Fruit fly (Drosophila melanogaster) whole organism, embryonic: ENCODE measurements around the gene CG42578.

Source experiments
- Atf-2 ChIP-seq: fragments of 200-800 bp; sonication (Bioruptor generic); optimal IDR thresholded peaks from 2 replicates; lab custom pipeline; 2016; ENCODE audit warnings: missing biosample characterization, missing genetic modification characterization
- Atf3 ChIP-seq: fragments of 200-800 bp; sonication (Bioruptor generic); optimal IDR thresholded peaks from 3 replicates; lab custom pipeline; 2016; ENCODE audit warnings: missing biosample characterization, missing genetic modification characterization
- CG11456 ChIP-seq: fragments of 200-800 bp; sonication (Bioruptor generic); IDR thresholded peaks from 3 replicates; pipeline ENCODE4 v1.3.6; 2022; ENCODE audit warnings: missing biosample characterization, missing genetic modification characterization
- CG12942 ChIP-seq: fragments of 200-800 bp; sonication (Bioruptor generic); optimal IDR thresholded peaks from 3 replicates; lab custom pipeline; 2016; ENCODE audit warnings: missing biosample characterization, missing genetic modification characterization
- CG1647 ChIP-seq: fragments of 200-800 bp; sonication (Bioruptor generic); optimal IDR thresholded peaks from 3 replicates; lab custom pipeline; 2016; ENCODE audit warnings: missing biosample characterization, missing genetic modification characterization
- CG1832 ChIP-seq: fragments of 200-800 bp; sonication (Bioruptor generic); optimal IDR thresholded peaks from 2 replicates; lab custom pipeline; 2017; ENCODE audit warnings: missing biosample characterization, mild to moderate bottlenecking, missing genetic modification characterization, inconsistent platforms
- CG2875 ChIP-seq: fragments of 200-800 bp; sonication (Bioruptor generic); optimal IDR thresholded peaks from 2 replicates; lab custom pipeline; 2017; ENCODE audit warnings: missing biosample characterization, mild to moderate bottlenecking, missing genetic modification characterization, missing genetic modification reagents
- CG31224 ChIP-seq: fragments of 200-800 bp; sonication (Bioruptor generic); IDR thresholded peaks from 2 replicates; pipeline ENCODE4 v1.3.6; 2022; ENCODE audit warnings: missing biosample characterization, missing genetic modification characterization
- CG31365 ChIP-seq: fragments of 200-800 bp; sonication (Bioruptor generic); optimal IDR thresholded peaks from 2 replicates; lab custom pipeline; 2018; ENCODE audit warnings: missing biosample characterization, mild to moderate bottlenecking, missing genetic modification characterization
- CG3281 ChIP-seq: fragments of 200-800 bp; sonication (Bioruptor generic); optimal IDR thresholded peaks from 3 replicates; lab custom pipeline; 2017; ENCODE audit warnings: missing biosample characterization, mild to moderate bottlenecking, missing genetic modification characterization
- CG3407 ChIP-seq: fragments of 200-800 bp; sonication (Bioruptor generic); optimal IDR thresholded peaks from 2 replicates; lab custom pipeline; 2018; ENCODE audit warnings: missing biosample characterization, mild to moderate bottlenecking, missing genetic modification characterization
- CG3847 ChIP-seq: fragments of 200-800 bp; sonication (Bioruptor generic); IDR thresholded peaks from 2 replicates; pipeline ENCODE4 v1.3.6; 2022; ENCODE audit warnings: missing biosample characterization, missing genetic modification characterization
- CG4282 ChIP-seq: fragments of 200-800 bp; sonication (Bioruptor generic); optimal IDR thresholded peaks from 2 replicates; lab custom pipeline; 2016; ENCODE audit warnings: missing biosample characterization, missing genetic modification characterization
- CG4328 ChIP-seq: fragments of 200-800 bp; sonication (Bioruptor generic); optimal IDR thresholded peaks from 3 replicates; lab custom pipeline; 2017; ENCODE audit warnings: missing biosample characterization, missing genetic modification reagents, missing genetic modification characterization
- CG4854 ChIP-seq: fragments of 200-800 bp; sonication (Bioruptor generic); optimal IDR thresholded peaks from 2 replicates; lab custom pipeline; 2016; ENCODE audit warnings: missing biosample characterization, missing genetic modification characterization, inconsistent platforms
- CG6175 ChIP-seq: fragments of 200-800 bp; sonication (Bioruptor generic); IDR thresholded peaks from 3 replicates; pipeline ENCODE4 v1.3.6; 2022; ENCODE audit warnings: missing biosample characterization, missing genetic modification characterization
- CG6791 ChIP-seq: fragments of 200-800 bp; sonication (Bioruptor generic); IDR thresholded peaks from 3 replicates; pipeline ENCODE4 v1.3.6; 2022; ENCODE audit warnings: missing biosample characterization, missing genetic modification characterization; ENCODE audit not compliant: partially characterized antibody
- CG6854 ChIP-seq: fragments of 200-800 bp; sonication (Bioruptor generic); optimal IDR thresholded peaks from 3 replicates; lab custom pipeline; 2017; ENCODE audit warnings: missing biosample characterization, mild to moderate bottlenecking, missing genetic modification characterization
- CG7928 ChIP-seq: fragments of 200-800 bp; sonication (Bioruptor generic); optimal IDR thresholded peaks from 2 replicates; lab custom pipeline; 2017; ENCODE audit warnings: missing biosample characterization, mild to moderate bottlenecking, missing genetic modification characterization
- CG9797 ChIP-seq: fragments of 200-800 bp; sonication (Bioruptor generic); optimal IDR thresholded peaks from 3 replicates; lab custom pipeline; 2018; ENCODE audit warnings: missing biosample characterization, mild to moderate bottlenecking, missing genetic modification characterization
- CG9876 ChIP-seq: fragments of 200-800 bp; sonication (Bioruptor generic); optimal IDR thresholded peaks from 2 replicates; lab custom pipeline; 2016; ENCODE audit warnings: missing biosample characterization, missing genetic modification characterization
- D19A ChIP-seq: fragments of 200-800 bp; optimal IDR thresholded peaks from 3 replicates; lab custom pipeline; 2019; ENCODE audit warnings: missing biosample characterization, mild to moderate bottlenecking, missing genetic modification characterization, moderate library complexity
- Deaf1 ChIP-seq: fragments of 200-800 bp; optimal IDR thresholded peaks from 3 replicates; lab custom pipeline; 2019; ENCODE audit warnings: missing biosample characterization, mild to moderate bottlenecking, missing genetic modification characterization, moderate library complexity
- Dref ChIP-seq: fragments of 200-800 bp; sonication (Bioruptor generic); IDR thresholded peaks from 2 replicates; pipeline ENCODE4 v1.3.6; 2022; ENCODE audit warnings: missing biosample characterization, missing genetic modification characterization
- E2f2 ChIP-seq: fragments of 200-800 bp; sonication (Bioruptor generic); IDR thresholded peaks from 2 replicates; pipeline ENCODE4 v1.3.6; 2022; ENCODE audit warnings: missing biosample characterization, missing genetic modification characterization
- Hand ChIP-seq: fragments of 200-800 bp; sonication (Bioruptor generic); optimal IDR thresholded peaks from 2 replicates; lab custom pipeline; 2017; ENCODE audit warnings: mild to moderate bottlenecking, missing biosample characterization, missing genetic modification reagents, missing genetic modification characterization
- HmgD ChIP-seq: fragments of 200-800 bp; sonication (Bioruptor generic); optimal IDR thresholded peaks from 3 replicates; lab custom pipeline; 2016; ENCODE audit warnings: missing biosample characterization, missing genetic modification characterization
- Optix ChIP-seq: fragments of 200-800 bp; sonication (Bioruptor generic); IDR thresholded peaks from 3 replicates; pipeline ENCODE4 v1.3.6; 2022; ENCODE audit warnings: missing biosample characterization, missing genetic modification characterization
- Xbp1 ChIP-seq: fragments of 200-800 bp; sonication (Bioruptor generic); optimal IDR thresholded peaks from 3 replicates; lab custom pipeline; 2016; ENCODE audit warnings: missing biosample characterization, mild to moderate bottlenecking, missing genetic modification characterization
- aop ChIP-seq: fragments of 200-800 bp; sonication (Bioruptor generic); IDR thresholded peaks from 2 replicates; pipeline ENCODE4 v1.3.6; 2022; ENCODE audit warnings: missing biosample characterization, missing genetic modification characterization
- ase ChIP-seq: fragments of 200-800 bp; sonication (Bioruptor generic); IDR thresholded peaks from 3 replicates; pipeline ENCODE4 v1.3.6; 2022; ENCODE audit warnings: missing biosample characterization, missing genetic modification characterization
- bbx ChIP-seq: fragments of 200-800 bp; sonication (Bioruptor generic); IDR thresholded peaks from 2 replicates; pipeline ENCODE4 v1.3.6; 2022; ENCODE audit warnings: missing biosample characterization, missing genetic modification characterization; ENCODE audit not compliant: partially characterized antibody
- bsh ChIP-seq, 2 experiments: fragments of 200-800 bp; sonication (Bioruptor generic); optimal IDR thresholded peaks; 2 replicates each; lab custom pipeline; 2017 to 2018; ENCODE audit warnings: mild to moderate bottlenecking in 2 of 2, missing biosample characterization in 2 of 2, missing genetic modification characterization in 2 of 2, moderate library complexity in 1 of 2
- crp ChIP-seq, 2 experiments: fragments of 200-800 bp; sonication (Bioruptor generic); optimal IDR thresholded peaks; 2 replicates in 1 of 2; 3 replicates in 1 of 2; lab custom pipeline; 2017; ENCODE audit warnings: missing biosample characterization in 2 of 2, missing genetic modification characterization in 2 of 2, mild to moderate bottlenecking in 1 of 2, moderate library complexity in 1 of 2
- dan ChIP-seq: fragments of 200-800 bp; sonication (Bioruptor generic); IDR thresholded peaks from 2 replicates; pipeline ENCODE4 v1.3.6; 2022; ENCODE audit warnings: missing biosample characterization, missing genetic modification characterization
- ewg ChIP-seq: fragments of 200-800 bp; sonication (Bioruptor generic); optimal IDR thresholded peaks from 3 replicates; lab custom pipeline; 2017; ENCODE audit warnings: mild to moderate bottlenecking, missing biosample characterization, missing genetic modification reagents, missing genetic modification characterization
- hb ChIP-seq: fragments of 200-800 bp; sonication (Bioruptor generic); IDR thresholded peaks from 3 replicates; pipeline ENCODE4 v1.3.6; 2022; ENCODE audit warnings: missing biosample characterization, missing genetic modification characterization; ENCODE audit not compliant: partially characterized antibody
- ind ChIP-seq: fragments of 200-800 bp; sonication (Bioruptor generic); optimal IDR thresholded peaks from 3 replicates; lab custom pipeline; 2016; ENCODE audit warnings: missing biosample characterization, missing genetic modification characterization
- jigr1 ChIP-seq: fragments of 200-800 bp; sonication (Bioruptor generic); IDR thresholded peaks from 3 replicates; pipeline ENCODE4 v1.3.6; 2022; ENCODE audit warnings: missing biosample characterization, missing genetic modification characterization
- mam ChIP-seq: fragments of 200-800 bp; sonication (Bioruptor generic); optimal IDR thresholded peaks from 3 replicates; lab custom pipeline; 2016; ENCODE audit warnings: missing biosample characterization, missing genetic modification characterization
- nom ChIP-seq: fragments of 200-800 bp; sonication (Bioruptor generic); optimal IDR thresholded peaks from 2 replicates; lab custom pipeline; 2017; ENCODE audit warnings: missing biosample characterization, missing genetic modification characterization, mild to moderate bottlenecking, moderate library complexity, missing genetic modification reagents
- otp ChIP-seq: fragments of 200-800 bp; sonication (Bioruptor generic); IDR thresholded peaks from 3 replicates; pipeline ENCODE4, ENCODE4 v1.3.6; 2022; ENCODE audit warnings: missing biosample characterization, missing genetic modification characterization
- pb ChIP-seq: fragments of 200-800 bp; sonication (Bioruptor generic); optimal IDR thresholded peaks from 3 replicates; lab custom pipeline; 2016; ENCODE audit warnings: missing biosample characterization, missing genetic modification characterization
- pfk ChIP-seq: fragments of 200-800 bp; sonication (Bioruptor generic); optimal IDR thresholded peaks from 2 replicates; lab custom pipeline; 2018; ENCODE audit warnings: missing biosample characterization, mild to moderate bottlenecking, missing genetic modification characterization, moderate library complexity
- sens ChIP-seq: fragments of 200-800 bp; sonication (Bioruptor generic); peaks from one replicate; lab custom pipeline; 2016; ENCODE audit warnings: missing biosample characterization, missing genetic modification characterization
- slbo ChIP-seq: fragments of 200-800 bp; sonication (Bioruptor generic); IDR thresholded peaks from 2 replicates; pipeline ENCODE4 v1.3.6; 2022; ENCODE audit warnings: missing biosample characterization, missing genetic modification characterization
- sob ChIP-seq: fragments of 200-800 bp; sonication (Bioruptor generic); IDR thresholded peaks from 2 replicates; pipeline ENCODE4 v1.3.6; 2022; ENCODE audit warnings: missing biosample characterization, missing genetic modification characterization
- stc ChIP-seq: fragments of 200-800 bp; sonication (Bioruptor generic); IDR thresholded peaks from 2 replicates; pipeline ENCODE4 v1.3.6; 2022; ENCODE audit warnings: missing biosample characterization, missing genetic modification characterization
- tap ChIP-seq: fragments of 200-800 bp; optimal IDR thresholded peaks from 3 replicates; lab custom pipeline; 2019; ENCODE audit warnings: missing biosample characterization, mild to moderate bottlenecking, missing genetic modification characterization, moderate library complexity
- zen ChIP-seq: fragments of 200-800 bp; sonication (Bioruptor generic); optimal IDR thresholded peaks from 3 replicates; lab custom pipeline; 2018; ENCODE audit warnings: missing biosample characterization, mild to moderate bottlenecking, missing genetic modification characterization, moderate library complexity

The CG42578 gene

dm6 chrX:20482790-20483564 lies 36.8 kb downstream of the CG42578 start (continued):
- no peak for TF ChIP-seq crp (GFP tag; optimal IDR thresholded peaks at IDR 0.05; lab: Kevin White, UChicago)
- TF ChIP-seq CG12942 (GFP tag; lab: Kevin White, UChicago): no peak
- TF ChIP-seq CG4282 (GFP tag; lab: Kevin White, UChicago): no peak
- TF ChIP-seq E2f2: no peak
- TF ChIP-seq CG9876 (GFP tag; lab: Kevin White, UChicago): no peak
- TF ChIP-seq mam (GFP tag; lab: Kevin White, UChicago): no peak
- TF ChIP-seq pfk (GFP tag; lab: Kevin White, UChicago): no peak
- TF ChIP-seq CG3281: peak; percentile 22
- TF ChIP-seq CG9797: no peak
- no peak for TF ChIP-seq CG7928 (GFP tag; lab: Kevin White, UChicago)
- TF ChIP-seq CG2875 (GFP tag; lab: Kevin White, UChicago): no peak
- TF ChIP-seq slbo (GFP tag; lab: Robert Waterston, UW): 0 out of 2 replicates have a peak, but pooled peaks have one; percentile 6
- no peak for TF ChIP-seq Atf3 (GFP tag; lab: Kevin White, UChicago)
- TF ChIP-seq Atf-2 (GFP tag; lab: Kevin White, UChicago): no peak
- TF ChIP-seq hb: no peak
- TF ChIP-seq dan (GFP tag; lab: Robert Waterston, UW): no peak
- TF ChIP-seq Deaf1: no peak
- peak; percentile 19 for TF ChIP-seq nom (GFP tag; lab: Kevin White, UChicago)
- no peak for TF ChIP-seq tap
- TF ChIP-seq CG4854 (GFP tag; lab: Kevin White, UChicago): no peak
- TF ChIP-seq CG6791: no peak
- TF ChIP-seq CG31224 (GFP tag; lab: Robert Waterston, UW): no peak
- TF ChIP-seq CG4328 (GFP tag; lab: Kevin White, UChicago): no peak
- TF ChIP-seq CG3407 (GFP tag; lab: Kevin White, UChicago): no peak
- TF ChIP-seq D19A (tag; lab: Kevin White, UChicago): no peak
- no peak for TF ChIP-seq Optix (GFP tag; lab: Robert Waterston, UW)
- no peak for TF ChIP-seq Hand
- no peak for TF ChIP-seq bsh (GFP tag; optimal IDR thresholded peaks at IDR 0.05; lab: Kevin White, UChicago)
- no peak for TF ChIP-seq HmgD
- no peak for TF ChIP-seq CG6175 (GFP tag; lab: Robert Waterston, UW)
- peak; percentile 2 for TF ChIP-seq Xbp1
- TF ChIP-seq sens (GFP tag; lab: Kevin White, UChicago): peak; percentile 39
- TF ChIP-seq CG3847 (GFP tag; lab: Robert Waterston, UW): no peak
- TF ChIP-seq CG31365 (tag; lab: Kevin White, UChicago): no peak
- no peak for TF ChIP-seq Dref (GFP tag; lab: Robert Waterston, UW)
- TF ChIP-seq zen (tag; lab: Kevin White, UChicago): no peak
- TF ChIP-seq otp (GFP tag; lab: Robert Waterston, UW): no peak
- TF ChIP-seq CG1647 (GFP tag; lab: Kevin White, UChicago): no peak
- TF ChIP-seq CG6854 (GFP tag; lab: Kevin White, UChicago): no peak
- no peak for TF ChIP-seq jigr1 (GFP tag; lab: Robert Waterston, UW)
- no peak for TF ChIP-seq stc (GFP tag; lab: Robert Waterston, UW)
- no peak for TF ChIP-seq bbx (GFP tag; lab: Robert Waterston, UW)
- no peak for TF ChIP-seq sob (GFP tag; lab: Robert Waterston, UW)
- TF ChIP-seq ase (GFP tag; lab: Robert Waterston, UW): no peak
- TF ChIP-seq ind (GFP tag; lab: Kevin White, UChicago): no peak
- no peak for TF ChIP-seq pb
- TF ChIP-seq ewg: no peak
- no peak for TF ChIP-seq aop (GFP tag; lab: Robert Waterston, UW)
- no peak for TF ChIP-seq CG11456 (GFP tag; lab: Robert Waterston, UW)
- no peak for TF ChIP-seq CG1832 (GFP tag; lab: Kevin White, UChicago)
